Worm (Caenorhabditis elegans) whole organism, late embryonic: Measurements from ENCODE around the gene ncs-6.

ENCODE experiments used
- F13H6.1 ChIP-seq: sonication (generic microtip); optimal IDR thresholded peaks from 2 replicates; lab custom pipeline; 2016; ENCODE audit warnings: missing genetic modification characterization, missing compliant biosample characterization
- ahr-1 ChIP-seq: sonication (generic microtip); optimal IDR thresholded peaks from 2 replicates; lab custom pipeline; 2016; ENCODE audit warnings: missing genetic modification characterization, missing compliant biosample characterization
- ama-1 ChIP-seq: fragments of 150-350 bp; optimal IDR thresholded peaks from 2 replicates; lab custom pipeline; 2014
- ceh-14 ChIP-seq: sonication (generic microtip); optimal IDR thresholded peaks from 2 replicates; lab custom pipeline; 2016; ENCODE audit warnings: missing genotype, missing genetic modification characterization, missing compliant biosample characterization
- ceh-2 ChIP-seq: sonication (generic microtip); optimal IDR thresholded peaks from 2 replicates; lab custom pipeline; 2016; ENCODE audit warnings: missing genotype, missing genetic modification characterization, missing compliant biosample characterization
- dve-1 ChIP-seq: sonication (generic microtip); optimal IDR thresholded peaks from 2 replicates; lab custom pipeline; 2017; ENCODE audit warnings: antibody characterized with exemption, mild to moderate bottlenecking, missing genetic modification characterization, missing compliant biosample characterization
- elt-2 ChIP-seq: sonication (generic microtip); optimal IDR thresholded peaks from 2 replicates; lab custom pipeline; 2016; ENCODE audit warnings: missing genetic modification reagents, missing genetic modification characterization, missing compliant biosample characterization
- fkh-10 ChIP-seq: fragments of 150-350 bp; optimal IDR thresholded peaks from 2 replicates; lab custom pipeline; 2014; ENCODE audit warnings: missing biosample characterization, missing genetic modification reagents, missing genetic modification characterization
- hlh-6 ChIP-seq: sonication (generic microtip); optimal IDR thresholded peaks from 2 replicates; lab custom pipeline; 2016; ENCODE audit warnings: missing genotype, missing genetic modification characterization, missing compliant biosample characterization
- nhr-11 ChIP-seq: fragments of 150-350 bp; optimal IDR thresholded peaks from 2 replicates; lab custom pipeline; 2014; ENCODE audit warnings: missing biosample characterization, missing genetic modification characterization
- pha-4 ChIP-seq: fragments of 150-350 bp; optimal IDR thresholded peaks from 2 replicates; lab custom pipeline; 2018; ENCODE audit warnings: missing biosample characterization, missing genetic modification reagents, missing genetic modification characterization
- tbx-2 ChIP-seq: sonication (generic microtip); optimal IDR thresholded peaks from 2 replicates; lab custom pipeline; 2016; ENCODE audit warnings: missing genetic modification characterization, missing compliant biosample characterization
- tbx-7 ChIP-seq: sonication (generic microtip); optimal IDR thresholded peaks from 2 replicates; lab custom pipeline; 2016; ENCODE audit warnings: missing genotype, missing genetic modification characterization, missing compliant biosample characterization

ce11 chrII:3528256-3528655 lies at the start of gene ncs-6:
- TF ChIP-seq pha-4 (tag; lab: Kevin White, UChicago) = no peak
- no peak for TF ChIP-seq ceh-2 (tag; lab: Kevin White, UChicago)
- TF ChIP-seq ahr-1 (tag; lab: Kevin White, UChicago) = no peak
- no peak for TF ChIP-seq fkh-10 (GFP tag; lab: Kevin White, UChicago)
- no peak for TF ChIP-seq hlh-6 (tag; lab: Kevin White, UChicago)
- TF ChIP-seq ama-1 = no peak
- no peak for TF ChIP-seq nhr-11 (tag; lab: Kevin White, UChicago)
- TF ChIP-seq dve-1 (tag; lab: Kevin White, UChicago) = no peak
- no peak for TF ChIP-seq elt-2 (tag; lab: Kevin White, UChicago)
- TF ChIP-seq tbx-2 (tag; lab: Kevin White, UChicago) = no peak
- no peak for TF ChIP-seq ceh-14 (tag; lab: Kevin White, UChicago)
- TF ChIP-seq tbx-7 (tag; lab: Kevin White, UChicago) = no peak
- no peak for TF ChIP-seq F13H6.1 (tag; lab: Kevin White, UChicago)
